Worm (Caenorhabditis elegans): ENCODE measurements around the gene T22B2.2.

DNA sequence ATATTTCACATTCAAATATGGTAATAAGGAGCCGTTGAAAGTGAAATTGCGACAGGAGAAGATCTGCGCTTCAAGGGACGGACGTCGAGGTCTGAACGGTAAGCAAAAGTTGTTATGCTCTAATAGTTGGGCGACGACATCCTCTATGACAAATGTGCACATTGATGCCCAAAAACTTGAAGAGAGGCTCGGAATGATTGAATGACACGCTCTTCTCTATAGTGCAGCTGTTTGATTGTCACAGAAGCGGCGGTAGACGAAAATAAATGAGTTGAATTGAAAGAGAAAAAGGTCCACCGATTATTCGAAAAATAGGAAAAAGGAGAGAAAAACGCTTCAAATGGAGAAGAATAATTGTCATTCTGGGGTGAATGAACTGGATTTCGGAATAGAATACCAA lies 39.0 kb downstream of the T22B2.2 start:
- TF ChIP-seq ceh-82 (tag; optimal IDR thresholded peaks at IDR 0.05) (no peak), rbr-2 (tag; optimal IDR thresholded peaks at IDR 0.05) (no peak), ces-1 (GFP tag; optimal IDR thresholded peaks at IDR 0.05) (no peak), unc-62 (GFP tag; optimal IDR thresholded peaks at IDR 0.05 in 1 of 2) (peak in 1 of 2 experiments; percentile 84), unc-62 (tag; optimal IDR thresholded peaks at IDR 0.05) (no peak)

Measured in whole organism, L4 larva.